Worm (Caenorhabditis elegans): Measurements from ENCODE around the gene nspd-5.

Gene nspd-5

ce11 chrII:4902035-4902434 is 41.9 kb upstream of the nspd-5 start, which contains the start of gene R05F9.9 (continued):
- peak; percentile 6; the same call in 1 of the 2 replicates for TF ChIP-seq F33H1.4 (GFP tag; IDR thresholded peaks at IDR 0.05)
- peak; percentile 25 for TF ChIP-seq lsl-1 (GFP tag; optimal IDR thresholded peaks at IDR 0.05)
- no peak for TF ChIP-seq chd-7 (tag; optimal IDR thresholded peaks at IDR 0.05)
- TF ChIP-seq ztf-28 (GFP tag; IDR thresholded peaks at IDR 0.05) = no peak
- no peak for TF ChIP-seq ztf-18 (tag; optimal IDR thresholded peaks at IDR 0.05)
- no peak for TF ChIP-seq C17E4.6 (GFP tag; IDR thresholded peaks at IDR 0.05)
- peak; percentile 39 for TF ChIP-seq efl-1 (GFP tag; optimal IDR thresholded peaks at IDR 0.05)
- no peak for TF ChIP-seq F10E7.11 (tag; optimal IDR thresholded peaks at IDR 0.05)
- TF ChIP-seq atf-7 (tag; optimal IDR thresholded peaks at IDR 0.05) = peak; percentile 46
- no peak for TF ChIP-seq unc-62 (GFP tag; optimal IDR thresholded peaks at IDR 0.05)
- TF ChIP-seq K11D2.4 (GFP tag; IDR thresholded peaks at IDR 0.05) = no peak
- peak; percentile 8 for TF ChIP-seq lin-40 (tag; optimal IDR thresholded peaks at IDR 0.05)
- TF ChIP-seq snpc-4 (GFP tag; optimal IDR thresholded peaks at IDR 0.05) = no peak
- TF ChIP-seq snpc-4 (tag; optimal IDR thresholded peaks at IDR 0.05) = peak in 2 of 4 experiments; percentile 23 to 50
- TF ChIP-seq nfya-1 (tag; optimal IDR thresholded peaks at IDR 0.05; ENCODE audit: borderline replicate concordance, insufficient read depth) = no peak
- TF ChIP-seq zfh-2 (GFP tag; conservative IDR thresholded peaks at IDR 0.05) = no peak
- peak; percentile 64 for TF ChIP-seq ama-1 (optimal IDR thresholded peaks at IDR 0.05)
- TF ChIP-seq ama-1 (GFP tag; optimal IDR thresholded peaks at IDR 0.05) = no peak
- no peak for TF ChIP-seq mes-4 (tag; optimal IDR thresholded peaks at IDR 0.05)
- TF ChIP-seq nfya-2 (GFP tag; IDR thresholded peaks at IDR 0.05) = no peak
- no peak for TF ChIP-seq aptf-3 (GFP tag; IDR thresholded peaks at IDR 0.05)
- TF ChIP-seq ceh-27 (GFP tag; optimal IDR thresholded peaks at IDR 0.05) = no peak
- TF ChIP-seq aptf-2 (GFP tag; conservative IDR thresholded peaks at IDR 0.05) = no peak
- TF ChIP-seq hmg-1.2 (GFP tag; IDR thresholded peaks at IDR 0.05) = no peak
- TF ChIP-seq cebp-1 (GFP tag; IDR thresholded peaks at IDR 0.05) = no peak
- TF ChIP-seq cebp-1 (tag; optimal IDR thresholded peaks at IDR 0.05) = peak; percentile 57
- TF ChIP-seq F52B5.7 (tag; optimal IDR thresholded peaks at IDR 0.05) = no peak
- no peak for TF ChIP-seq pbrm-1 (GFP tag; IDR thresholded peaks at IDR 0.05)
- TF ChIP-seq nhr-120 (GFP tag; IDR thresholded peaks at IDR 0.05) = no peak
- TF ChIP-seq somi-1 (GFP tag; optimal IDR thresholded peaks at IDR 0.05) = no peak
- TF ChIP-seq bed-2 (GFP tag; IDR thresholded peaks at IDR 0.05) = no peak
- TF ChIP-seq ceh-58 (GFP tag; IDR thresholded peaks at IDR 0.05) = no peak
- no peak for TF ChIP-seq pha-4 (tag; optimal IDR thresholded peaks at IDR 0.05)
- TF ChIP-seq ZK185.1 (tag; optimal IDR thresholded peaks at IDR 0.05; ENCODE audit: poor library complexity, severe bottlenecking) = peak; percentile 37
- peak; percentile 51 for TF ChIP-seq madf-6 (GFP tag; IDR thresholded peaks at IDR 0.05)
- TF ChIP-seq egl-18 (GFP tag; IDR thresholded peaks at IDR 0.05) = no peak
- no peak for TF ChIP-seq D2030.7 (GFP tag; IDR thresholded peaks at IDR 0.05)
- TF ChIP-seq hmg-20 (GFP tag; IDR thresholded peaks at IDR 0.05) = no peak
- no peak for TF ChIP-seq dox-1 (GFP tag; IDR thresholded peaks at IDR 0.05)
- 0 out of 2 replicates have a peak, but pooled peaks have one; percentile 1 for TF ChIP-seq madf-3 (GFP tag; IDR thresholded peaks at IDR 0.05)
- peak; percentile 27 for TF ChIP-seq mxl-1 (tag; optimal IDR thresholded peaks at IDR 0.05)
- TF ChIP-seq madf-8 (GFP tag; conservative IDR thresholded peaks at IDR 0.05) = no peak
- no peak for TF ChIP-seq ccch-3 (GFP tag; optimal IDR thresholded peaks at IDR 0.05)
- TF ChIP-seq snpc-1.1 (tag; optimal IDR thresholded peaks at IDR 0.05; ENCODE audit: insufficient read depth) = no peak
- no peak for TF ChIP-seq nhr-179 (tag; optimal IDR thresholded peaks at IDR 0.05)
- TF ChIP-seq akir-1 (GFP tag; optimal IDR thresholded peaks at IDR 0.05) = no peak
- TF ChIP-seq ztf-6 (GFP tag; IDR thresholded peaks at IDR 0.05) = no peak
- TF ChIP-seq Y95B8A.8 (GFP tag; IDR thresholded peaks at IDR 0.05) = peak; percentile 62; the same call in 1 of the 2 replicates
- TF ChIP-seq F57A8.1 (GFP tag; optimal IDR thresholded peaks at IDR 0.05) = no peak
- no peak for TF ChIP-seq C06A6.2 (GFP tag; conservative IDR thresholded peaks at IDR 0.05)
